Fruit fly (Drosophila melanogaster) whole organism: Measurements from ENCODE around the gene GILT2.

Experiments used
- CG8478 ChIP-seq: fragments of >200 bp; optimal IDR thresholded peaks from 2 replicates; lab custom pipeline; 2018; ENCODE audit warnings: inconsistent platforms
- Dll ChIP-seq: fragments of >200 bp; optimal IDR thresholded peaks from 2 replicates; lab custom pipeline; 2017
- EcR ChIP-seq, 2 experiments: fragments of >200 bp; optimal IDR thresholded peaks; 2 replicates each; lab custom pipeline; 2017; ENCODE audit warnings: missing biosample characterization in 2 of 2, missing genetic modification characterization in 2 of 2, missing genetic modification reagents in 2 of 2
- pan ChIP-seq: fragments of >200 bp; optimal IDR thresholded peaks from 2 replicates; lab custom pipeline; 2017
- psq ChIP-seq: fragments of >200 bp; optimal IDR thresholded peaks from 2 replicates; lab custom pipeline; 2017
- usp ChIP-seq: fragments of >200 bp; optimal IDR thresholded peaks from 2 replicates; lab custom pipeline; 2017; ENCODE audit warnings: missing biosample characterization, missing genetic modification characterization, mixed read lengths

Gene GILT2

dm6 chr3R:23675646-23676045 lies 3.0 kb upstream of the GILT2 start:
- TF ChIP-seq pan (no peak), EcR (GFP tag; optimal IDR thresholded peaks at IDR 0.05; lab: Kevin White, UChicago) (no peak), psq (lab: Kevin White, UChicago) (no peak), usp (GFP tag; lab: Kevin White, UChicago) (no peak), CG8478 (no peak), Dll (lab: Kevin White, UChicago) (no peak)

- no peak for TF ChIP-seq pan
- no peak for TF ChIP-seq usp (GFP tag; lab: Kevin White, UChicago)
- TF ChIP-seq psq (lab: Kevin White, UChicago): no peak
- TF ChIP-seq EcR (GFP tag; optimal IDR thresholded peaks at IDR 0.05; lab: Kevin White, UChicago): no peak
- TF ChIP-seq Dll (lab: Kevin White, UChicago): no peak
- TF ChIP-seq CG8478: no peak
Measured at dm6 chr3R:23677058-23677457, 1.6 kb upstream of the GILT2 start, which contains the start of gene GILT3. TSS of gene GILT3 (plus strand) at chr3R:23677358.

DNA sequence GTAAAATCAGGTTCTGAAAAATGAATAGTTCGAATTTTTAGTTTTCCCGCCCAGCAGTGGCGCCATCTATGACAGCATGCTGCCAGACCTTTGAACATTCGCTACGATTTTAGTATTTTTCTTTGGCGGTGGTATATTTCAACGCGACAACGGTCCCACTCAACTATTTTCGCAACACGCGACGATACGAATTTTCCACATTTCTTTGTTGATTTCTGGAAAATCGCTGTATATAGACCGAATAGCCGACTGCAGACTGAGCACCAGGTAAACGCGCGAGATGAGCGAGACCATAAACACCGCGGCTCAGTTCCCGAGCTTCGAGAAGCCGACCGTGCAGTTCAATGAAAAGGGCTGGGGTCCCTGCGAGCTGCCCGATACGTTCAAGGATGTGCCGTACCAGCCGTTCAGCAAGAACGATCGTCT lies 1.2 kb downstream of the GILT2 start, which contains the start of gene eIF3d1:
TSS of gene eIF3d1 (plus strand) at position 129 of the 426 bp plus-strand sequence.
- no peak for TF ChIP-seq EcR (GFP tag; optimal IDR thresholded peaks at IDR 0.05; lab: Kevin White, UChicago)
- TF ChIP-seq pan: no peak
- no peak for TF ChIP-seq psq (lab: Kevin White, UChicago)
- TF ChIP-seq Dll (lab: Kevin White, UChicago): no peak
- no peak for TF ChIP-seq usp (GFP tag; lab: Kevin White, UChicago)
- TF ChIP-seq CG8478: no peak

dm6 chr3R:23682203-23682602 lies 3.5 kb downstream of the GILT2 start, which contains the start of gene CG16710:
TSS of gene CG16710 (plus strand) at chr3R:23682503.
- TF ChIP-seq Dll (lab: Kevin White, UChicago) (no peak), EcR (GFP tag; optimal IDR thresholded peaks at IDR 0.05; lab: Kevin White, UChicago) (no peak), psq (lab: Kevin White, UChicago) (no peak), usp (GFP tag; lab: Kevin White, UChicago) (no peak), pan (no peak), CG8478 (no peak)

DNA sequence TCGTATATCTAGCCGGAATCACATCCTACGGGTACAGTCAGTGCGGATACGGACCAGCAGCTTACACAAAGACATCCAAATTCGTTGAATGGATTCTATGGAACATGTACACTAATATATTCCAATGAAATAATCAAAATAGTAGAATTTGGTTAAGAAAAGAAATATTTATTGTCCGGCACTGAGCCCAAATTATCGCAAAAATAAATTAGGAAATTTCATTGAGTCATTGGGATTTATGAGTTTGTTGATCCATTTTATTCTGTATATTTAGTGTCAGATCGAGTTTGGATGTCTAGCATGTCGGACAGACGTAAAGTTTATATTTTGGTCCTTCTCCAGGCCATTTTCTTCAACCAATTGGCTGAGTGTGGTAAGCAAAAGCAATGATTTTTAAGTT lies 5.1 kb downstream of the GILT2 start, which contains the start of gene CG18754:
TSS of gene CG18754 (plus strand) at position 301 of the 400 bp plus-strand sequence.
- TF ChIP-seq psq (lab: Kevin White, UChicago) (no peak), Dll (lab: Kevin White, UChicago) (no peak)

DNA sequence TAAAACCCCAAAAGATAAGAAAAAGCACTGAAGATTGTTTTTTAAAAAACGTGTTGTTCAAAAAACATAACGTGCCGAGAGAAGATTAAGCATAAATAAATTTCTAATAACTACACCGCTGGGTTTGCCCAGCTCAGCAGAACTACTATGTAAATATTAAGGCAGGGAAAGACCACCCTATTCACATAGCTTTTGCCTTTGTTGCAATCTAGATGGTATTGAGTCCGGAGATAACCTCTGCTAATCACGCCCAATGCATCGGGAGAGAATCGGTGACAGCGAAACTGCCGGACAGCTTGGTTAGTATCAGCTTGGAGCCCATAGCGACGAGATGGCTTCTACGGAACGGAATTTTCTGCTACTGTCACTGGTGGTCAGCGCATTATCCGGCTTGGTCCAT lies 7.3 kb downstream of the GILT2 start, which contains the start of gene SPE:
TSS of gene SPE (plus strand) at position 301 of the 400 bp plus-strand sequence.
- TF ChIP-seq EcR (GFP tag; optimal IDR thresholded peaks at IDR 0.05; lab: Kevin White, UChicago) (no peak), CG8478 (no peak), usp (GFP tag; lab: Kevin White, UChicago) (no peak), Dll (lab: Kevin White, UChicago) (no peak)

dm6 chr3R:23686924-23687323 lies 8.2 kb downstream of the GILT2 start:
- TF ChIP-seq usp (GFP tag; lab: Kevin White, UChicago): no peak
- no peak for TF ChIP-seq CG8478
- no peak for TF ChIP-seq EcR (GFP tag; optimal IDR thresholded peaks at IDR 0.05; lab: Kevin White, UChicago)
- TF ChIP-seq Dll (lab: Kevin White, UChicago): no peak

- TF ChIP-seq usp (GFP tag; lab: Kevin White, UChicago) (no peak), CG8478 (no peak), psq (lab: Kevin White, UChicago) (no peak), Dll (lab: Kevin White, UChicago) (no peak), pan (no peak), EcR (GFP tag; optimal IDR thresholded peaks at IDR 0.05; lab: Kevin White, UChicago) (no peak)
Measured at dm6 chr3R:23694579-23695033, 15.9 kb downstream of the GILT2 start, which contains the start of gene CG10254. TSS of gene CG10254 (minus strand) at chr3R:23694983.

DNA sequence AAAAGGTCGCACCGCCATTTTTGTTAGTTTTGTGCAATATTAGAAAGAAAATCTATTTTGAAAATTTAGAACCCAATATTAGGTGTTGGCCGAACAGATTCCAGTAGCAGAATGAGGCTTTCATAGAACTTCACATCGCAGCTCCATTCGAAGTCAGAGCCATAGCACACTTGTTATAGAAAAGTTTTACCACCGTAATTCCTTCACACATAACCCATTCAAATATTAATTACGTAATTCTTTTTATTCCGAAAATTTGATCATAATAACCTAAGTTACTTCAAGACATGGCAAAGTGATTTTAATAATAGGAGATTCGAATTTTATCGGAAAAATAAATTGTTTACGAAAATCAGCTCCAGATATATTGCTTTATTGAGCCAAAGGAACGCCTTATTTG lies 17.4 kb downstream of the GILT2 start, which contains the start of gene CG10252:
TSS of gene CG10252 (minus strand) at position 101 of the 400 bp plus-strand sequence.
- TF ChIP-seq psq (lab: Kevin White, UChicago) (no peak), EcR (GFP tag; optimal IDR thresholded peaks at IDR 0.05; lab: Kevin White, UChicago) (no peak), pan (no peak), usp (GFP tag; lab: Kevin White, UChicago) (no peak), CG8478 (no peak), Dll (lab: Kevin White, UChicago) (no peak)

dm6 chr3R:23698835-23699234 lies 20.1 kb downstream of the GILT2 start, which contains the start of gene prt:
TSS of gene prt (minus strand) at chr3R:23699027.
- no peak for TF ChIP-seq pan
- no peak for TF ChIP-seq Dll (lab: Kevin White, UChicago)
- no peak for TF ChIP-seq psq (lab: Kevin White, UChicago)
- TF ChIP-seq usp (GFP tag; lab: Kevin White, UChicago): no peak
- no peak for TF ChIP-seq CG8478

DNA sequence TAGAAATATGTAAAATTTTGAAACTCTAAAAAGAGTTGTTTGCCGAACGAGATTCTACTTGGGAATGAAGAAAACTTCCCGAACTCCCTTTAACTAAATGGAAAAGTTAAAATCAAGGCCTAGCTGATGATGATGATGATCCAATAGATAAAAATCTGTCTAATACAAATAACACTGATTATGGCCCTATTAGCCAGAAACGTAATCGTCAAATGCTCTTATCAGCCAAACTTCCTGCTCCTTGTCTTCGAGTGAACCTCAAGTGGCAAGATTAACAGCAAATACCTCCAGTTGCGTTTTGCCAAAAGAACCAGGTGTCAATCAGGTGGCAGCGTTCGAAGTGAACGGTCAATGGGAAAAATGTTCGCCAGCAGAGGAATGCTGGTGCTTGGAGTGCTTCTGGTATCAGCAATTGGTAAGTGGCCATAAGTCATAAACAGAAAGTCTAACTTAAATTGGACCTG lies 21.6 kb downstream of the GILT2 start, which contains the start of the genes CG31468 and Gba1a:
TSS of gene CG31468 (minus strand) at position 51 of the 464 bp plus-strand sequence.
TSS of gene Gba1a (plus strand) at position 318 of the 464 bp plus-strand sequence.
- no peak for TF ChIP-seq usp (GFP tag; lab: Kevin White, UChicago)
- TF ChIP-seq Dll (lab: Kevin White, UChicago): no peak
- TF ChIP-seq CG8478: no peak

DNA sequence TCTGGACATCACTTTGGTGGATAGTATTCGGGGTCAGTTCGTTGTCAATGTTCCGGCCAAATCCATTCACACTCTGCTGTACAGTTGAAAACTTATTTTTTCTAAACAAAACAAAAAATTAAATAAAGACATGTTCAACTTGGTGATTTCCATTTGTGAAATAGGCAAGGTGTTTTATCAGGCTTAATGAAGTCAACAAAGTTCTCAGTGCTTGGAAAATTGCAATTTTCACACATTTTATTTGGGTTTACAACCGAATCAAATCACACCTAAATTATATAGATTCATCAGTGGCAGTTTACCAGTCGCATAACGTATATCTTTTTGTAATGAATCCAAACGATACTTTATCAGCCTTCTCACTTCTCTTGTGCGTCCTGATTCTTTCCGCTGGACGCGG lies 23.8 kb downstream of the GILT2 start, which contains the start of gene Qsox4:
TSS of gene Qsox4 (plus strand) at position 301 of the 400 bp plus-strand sequence.
- TF ChIP-seq usp (GFP tag; lab: Kevin White, UChicago) (no peak), CG8478 (no peak), psq (lab: Kevin White, UChicago) (no peak), pan (no peak), EcR (GFP tag; optimal IDR thresholded peaks at IDR 0.05; lab: Kevin White, UChicago) (no peak), Dll (lab: Kevin White, UChicago) (no peak)
